Fruit fly (Drosophila melanogaster) whole organism, prepupa: Measurements from ENCODE around the gene CG12986.

Experiments
- Blimp-1 ChIP-seq: fragments of 200-800 bp; sonication (Bioruptor generic); optimal IDR thresholded peaks from 3 replicates; lab custom pipeline; 2017; ENCODE audit warnings: missing biosample characterization, missing genetic modification characterization, mild to moderate bottlenecking, moderate library complexity, missing genetic modification reagents
- CG10631 ChIP-seq: fragments of 200-800 bp; sonication (Bioruptor generic); optimal IDR thresholded peaks from 2 replicates; lab custom pipeline; 2016; ENCODE audit warnings: missing biosample characterization, missing genetic modification characterization
- CG11294 ChIP-seq: fragments of 200-800 bp; sonication (Bioruptor generic); IDR thresholded peaks from 2 replicates; pipeline ENCODE4 v1.3.6; 2022; ENCODE audit warnings: missing biosample characterization, missing genetic modification characterization
- CG11902 ChIP-seq: fragments of 200-800 bp; sonication (Bioruptor generic); optimal IDR thresholded peaks from 3 replicates; lab custom pipeline; 2016; ENCODE audit warnings: missing biosample characterization, missing genetic modification characterization
- CG1621 ChIP-seq: fragments of 200-800 bp; sonication (Bioruptor generic); optimal IDR thresholded peaks from 3 replicates; lab custom pipeline; 2018; ENCODE audit warnings: missing biosample characterization, mild to moderate bottlenecking, missing genetic modification characterization
- CG16779 ChIP-seq: fragments of 200-800 bp; sonication (Bioruptor generic); optimal IDR thresholded peaks from 3 replicates; lab custom pipeline; 2017; ENCODE audit warnings: missing biosample characterization, mild to moderate bottlenecking, missing genetic modification characterization
- CG3032 ChIP-seq: fragments of 200-800 bp; optimal IDR thresholded peaks from 2 replicates; lab custom pipeline; 2019; ENCODE audit warnings: missing biosample characterization, mild to moderate bottlenecking, missing genetic modification characterization, moderate library complexity
- CG32006 ChIP-seq: fragments of 200-800 bp; sonication (Bioruptor generic); optimal IDR thresholded peaks from 3 replicates; lab custom pipeline; 2017; ENCODE audit warnings: missing biosample characterization, mild to moderate bottlenecking, missing genetic modification characterization
- CG34406 ChIP-seq: fragments of 200-800 bp; sonication (Bioruptor generic); optimal IDR thresholded peaks from 3 replicates; lab custom pipeline; 2016; ENCODE audit warnings: missing biosample characterization, missing genetic modification characterization
- CG6163 ChIP-seq: fragments of 200-800 bp; sonication (Bioruptor generic); IDR thresholded peaks from 3 replicates; pipeline ENCODE4 v1.3.6; 2022; ENCODE audit warnings: missing biosample characterization, missing genetic modification characterization
- CG6808 ChIP-seq: fragments of 200-800 bp; sonication (Bioruptor generic); optimal IDR thresholded peaks from 3 replicates; lab custom pipeline; 2017; ENCODE audit warnings: missing biosample characterization, missing genetic modification characterization, mild to moderate bottlenecking, moderate library complexity, missing genetic modification reagents
- CG6854 ChIP-seq: fragments of 200-800 bp; sonication (Bioruptor generic); optimal IDR thresholded peaks from 2 replicates; lab custom pipeline; 2017; ENCODE audit warnings: missing biosample characterization, mild to moderate bottlenecking, missing genetic modification characterization
- CG7368 ChIP-seq: fragments of 200-800 bp; sonication (Bioruptor generic); optimal IDR thresholded peaks from 3 replicates; lab custom pipeline; 2016; ENCODE audit warnings: missing biosample characterization, missing genetic modification characterization
- CG8319 ChIP-seq: fragments of 200-800 bp; sonication (Bioruptor generic); optimal IDR thresholded peaks from 3 replicates; lab custom pipeline; 2016; ENCODE audit warnings: missing biosample characterization, missing genetic modification characterization
- CG8632 ChIP-seq: fragments of 200-800 bp; sonication (Bioruptor generic); optimal IDR thresholded peaks from 3 replicates; lab custom pipeline; 2016; ENCODE audit warnings: missing biosample characterization, missing genetic modification characterization
- CG9139 ChIP-seq: fragments of 200-800 bp; sonication (Bioruptor generic); optimal IDR thresholded peaks from 3 replicates; lab custom pipeline; 2017; ENCODE audit warnings: missing biosample characterization, mild to moderate bottlenecking, missing genetic modification characterization
- Eip75B ChIP-seq: fragments of 200-800 bp; sonication (Bioruptor generic); optimal IDR thresholded peaks from 3 replicates; lab custom pipeline; 2016; ENCODE audit warnings: missing biosample characterization, missing genetic modification characterization
- Eip78C ChIP-seq: fragments of 200-800 bp; sonication (Bioruptor generic); peaks from one replicate; lab custom pipeline; 2016; ENCODE audit warnings: missing biosample characterization, missing genetic modification characterization
- Ets96B ChIP-seq: fragments of 200-800 bp; optimal IDR thresholded peaks from 2 replicates; lab custom pipeline; 2019; ENCODE audit warnings: missing biosample characterization, mild to moderate bottlenecking, missing genetic modification characterization, moderate library complexity
- Gug ChIP-seq: fragments of 200-800 bp; sonication (Bioruptor generic); IDR thresholded peaks from 2 replicates; pipeline ENCODE4 v1.3.6; 2022; ENCODE audit warnings: missing biosample characterization, missing genetic modification characterization
- Hr38 ChIP-seq: sonication (Bioruptor generic); optimal IDR thresholded peaks from 2 replicates; lab custom pipeline; 2016; ENCODE audit warnings: missing biosample characterization, missing genetic modification characterization
- OdsH ChIP-seq: fragments of 200-800 bp; sonication (Bioruptor generic); optimal IDR thresholded peaks from 3 replicates; lab custom pipeline; 2016; ENCODE audit warnings: missing biosample characterization, missing genetic modification characterization
- Smox ChIP-seq: fragments of 200-800 bp; sonication (Bioruptor generic); optimal IDR thresholded peaks from 3 replicates; lab custom pipeline; 2016; ENCODE audit warnings: missing biosample characterization, missing genetic modification characterization
- Sox102F ChIP-seq: fragments of 200-800 bp; sonication (Bioruptor generic); optimal IDR thresholded peaks from 2 replicates; lab custom pipeline; 2016; ENCODE audit warnings: missing biosample characterization, mild to moderate bottlenecking, missing genetic modification characterization
- Sox14 ChIP-seq: fragments of 200-800 bp; sonication (Bioruptor generic); optimal IDR thresholded peaks from 3 replicates; lab custom pipeline; 2016; ENCODE audit warnings: missing biosample characterization, missing genetic modification characterization
- Sox15 ChIP-seq: fragments of 200-800 bp; sonication (Bioruptor generic); optimal IDR thresholded peaks from 3 replicates; lab custom pipeline; 2016; ENCODE audit warnings: missing biosample characterization, missing genetic modification characterization
- achi ChIP-seq: fragments of 200-800 bp; sonication (Bioruptor generic); optimal IDR thresholded peaks from 3 replicates; lab custom pipeline; 2016; ENCODE audit warnings: missing biosample characterization, missing genetic modification characterization
- cyc ChIP-seq: fragments of 200-800 bp; sonication (Bioruptor generic); optimal IDR thresholded peaks from 3 replicates; lab custom pipeline; 2016; ENCODE audit warnings: missing biosample characterization, missing genetic modification characterization
- dac ChIP-seq: fragments of 200-800 bp; sonication (Bioruptor generic); optimal IDR thresholded peaks from 2 replicates; lab custom pipeline; 2017; ENCODE audit warnings: missing biosample characterization, mild to moderate bottlenecking, missing genetic modification characterization
- dsx ChIP-seq: fragments of 200-800 bp; optimal IDR thresholded peaks from 3 replicates; lab custom pipeline; 2019; ENCODE audit warnings: missing biosample characterization, mild to moderate bottlenecking, missing genetic modification characterization, moderate library complexity; ENCODE audit not compliant: poor library complexity, severe bottlenecking
- eg ChIP-seq: fragments of 200-800 bp; sonication (Bioruptor generic); IDR thresholded peaks from 3 replicates; pipeline ENCODE4 v1.3.6; 2022; ENCODE audit warnings: missing biosample characterization, missing genetic modification characterization
- esn ChIP-seq: fragments of 200-800 bp; sonication (Bioruptor generic); optimal IDR thresholded peaks from 2 replicates; lab custom pipeline; 2016; ENCODE audit warnings: missing biosample characterization, mild to moderate bottlenecking, missing genetic modification characterization, moderate library complexity
- fd59A ChIP-seq: fragments of 200-800 bp; sonication (Bioruptor generic); optimal IDR thresholded peaks from 2 replicates; lab custom pipeline; 2017; ENCODE audit warnings: missing biosample characterization, mild to moderate bottlenecking, missing genetic modification characterization, missing genetic modification reagents
- fd85E ChIP-seq: fragments of 200-800 bp; sonication (Bioruptor generic); optimal IDR thresholded peaks from 3 replicates; lab custom pipeline; 2016; ENCODE audit warnings: missing biosample characterization, missing genetic modification characterization
- fkh ChIP-seq: fragments of 200-800 bp; sonication (Bioruptor generic); optimal IDR thresholded peaks from 3 replicates; lab custom pipeline; 2017; ENCODE audit warnings: missing biosample characterization, mild to moderate bottlenecking, missing genetic modification characterization, moderate library complexity
- lz ChIP-seq: fragments of 200-800 bp; sonication (Bioruptor generic); optimal IDR thresholded peaks from 3 replicates; lab custom pipeline; 2016; ENCODE audit warnings: missing biosample characterization, missing genetic modification characterization
- net ChIP-seq: fragments of 200-800 bp; sonication (Bioruptor generic); optimal IDR thresholded peaks from 3 replicates; lab custom pipeline; 2016; ENCODE audit warnings: missing biosample characterization, missing genetic modification characterization
- pdm3 ChIP-seq: fragments of 200-800 bp; sonication (Bioruptor generic); optimal IDR thresholded peaks from 3 replicates; lab custom pipeline; 2016; ENCODE audit warnings: missing biosample characterization, missing genetic modification characterization
- salr ChIP-seq, 2 experiments: fragments of 200-800 bp; sonication (Bioruptor generic); optimal IDR thresholded peaks; 3 replicates each; lab custom pipeline; 2016 to 2018; ENCODE audit warnings: missing biosample characterization in 2 of 2, missing genetic modification characterization in 2 of 2, mild to moderate bottlenecking in 1 of 2
- spab ChIP-seq: fragments of 200-800 bp; sonication (Bioruptor generic); optimal IDR thresholded peaks from 2 replicates; lab custom pipeline; 2017; ENCODE audit warnings: missing biosample characterization, mild to moderate bottlenecking, missing genetic modification characterization, missing genetic modification reagents
- ss ChIP-seq, 2 experiments: fragments of 200-800 bp; sonication (Bioruptor generic); optimal IDR thresholded peaks; 2 replicates in 1 of 2; 3 replicates in 1 of 2; lab custom pipeline; 2017 to 2018; ENCODE audit warnings: mild to moderate bottlenecking in 2 of 2, missing biosample characterization in 2 of 2, missing genetic modification characterization in 2 of 2, moderate library complexity in 1 of 2
- svp ChIP-seq: fragments of 200-800 bp; sonication (Bioruptor generic); peaks from one replicate; lab custom pipeline; 2016; ENCODE audit warnings: missing biosample characterization, missing genetic modification characterization
- topi ChIP-seq: fragments of 200-800 bp; sonication (Bioruptor generic); optimal IDR thresholded peaks from 3 replicates; lab custom pipeline; 2016; ENCODE audit warnings: missing biosample characterization, missing genetic modification characterization
- vri ChIP-seq: fragments of 200-800 bp; sonication (Bioruptor generic); optimal IDR thresholded peaks from 3 replicates; lab custom pipeline; 2016; ENCODE audit warnings: missing biosample characterization, mild to moderate bottlenecking, missing genetic modification characterization

CG12986 gene

DNA sequence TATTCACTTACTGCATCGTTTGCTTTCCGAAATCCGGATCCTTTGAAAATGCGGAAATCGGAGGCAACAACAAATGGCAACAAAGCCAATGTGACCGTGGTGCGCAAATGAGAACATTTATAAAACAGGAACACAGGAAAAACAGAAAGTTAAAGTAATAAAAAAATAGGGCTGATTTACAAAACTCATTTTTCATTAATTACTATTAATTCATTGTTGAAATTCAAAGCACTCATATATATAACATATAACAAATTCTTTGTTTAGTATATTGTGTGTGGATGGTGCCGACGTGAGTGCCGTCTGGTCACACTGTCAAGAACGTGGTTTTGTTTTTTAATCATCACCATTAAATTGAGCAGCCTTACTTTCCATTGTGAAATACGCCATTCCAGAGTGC lies 41.2 kb upstream of the CG12986 start, which contains the start of the genes Arp8 and CG6769 (continued):
- no peak for TF ChIP-seq CG10631 (GFP tag; lab: Kevin White, UChicago)
- TF ChIP-seq Smox: peak; percentile 32
- TF ChIP-seq CG11902: no peak
- TF ChIP-seq CG32006 (GFP tag; lab: Kevin White, UChicago): no peak
- TF ChIP-seq fkh (GFP tag; lab: Kevin White, UChicago): no peak
- TF ChIP-seq Gug (GFP tag; lab: Robert Waterston, UW): no peak
- TF ChIP-seq CG34406 (GFP tag; lab: Kevin White, UChicago): no peak
- no peak for TF ChIP-seq CG9139
- TF ChIP-seq achi: peak; percentile 6
- TF ChIP-seq CG6163 (GFP tag; lab: Robert Waterston, UW): no peak

DNA sequence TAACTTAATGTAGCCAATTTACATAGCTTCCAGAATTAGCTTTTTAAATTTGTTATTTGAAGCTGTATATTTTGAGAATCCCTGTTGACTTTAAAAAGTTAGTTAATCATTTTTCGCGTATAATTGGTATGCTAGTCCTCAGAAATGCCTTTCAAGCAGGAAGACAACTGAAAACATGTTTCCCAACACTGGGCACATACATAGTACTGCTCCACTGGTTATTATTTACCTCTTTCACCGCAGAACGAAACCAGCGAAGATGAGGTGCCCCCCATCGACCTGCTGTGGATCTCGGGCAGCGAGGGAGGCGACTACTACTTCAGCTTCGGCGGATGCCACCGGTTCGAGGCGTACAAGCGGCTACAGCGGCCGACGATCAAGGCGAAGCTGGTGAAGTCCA lies 38.3 kb upstream of the CG12986 start:
- TF ChIP-seq net (GFP tag; lab: Kevin White, UChicago) (no peak), cyc (GFP tag; lab: Kevin White, UChicago) (no peak), fd85E (GFP tag; lab: Kevin White, UChicago) (no peak), svp (GFP tag; lab: Kevin White, UChicago) (peak; percentile 40), dsx (peak; percentile 22), Eip78C (GFP tag; lab: Kevin White, UChicago) (peak; percentile 56)

DNA sequence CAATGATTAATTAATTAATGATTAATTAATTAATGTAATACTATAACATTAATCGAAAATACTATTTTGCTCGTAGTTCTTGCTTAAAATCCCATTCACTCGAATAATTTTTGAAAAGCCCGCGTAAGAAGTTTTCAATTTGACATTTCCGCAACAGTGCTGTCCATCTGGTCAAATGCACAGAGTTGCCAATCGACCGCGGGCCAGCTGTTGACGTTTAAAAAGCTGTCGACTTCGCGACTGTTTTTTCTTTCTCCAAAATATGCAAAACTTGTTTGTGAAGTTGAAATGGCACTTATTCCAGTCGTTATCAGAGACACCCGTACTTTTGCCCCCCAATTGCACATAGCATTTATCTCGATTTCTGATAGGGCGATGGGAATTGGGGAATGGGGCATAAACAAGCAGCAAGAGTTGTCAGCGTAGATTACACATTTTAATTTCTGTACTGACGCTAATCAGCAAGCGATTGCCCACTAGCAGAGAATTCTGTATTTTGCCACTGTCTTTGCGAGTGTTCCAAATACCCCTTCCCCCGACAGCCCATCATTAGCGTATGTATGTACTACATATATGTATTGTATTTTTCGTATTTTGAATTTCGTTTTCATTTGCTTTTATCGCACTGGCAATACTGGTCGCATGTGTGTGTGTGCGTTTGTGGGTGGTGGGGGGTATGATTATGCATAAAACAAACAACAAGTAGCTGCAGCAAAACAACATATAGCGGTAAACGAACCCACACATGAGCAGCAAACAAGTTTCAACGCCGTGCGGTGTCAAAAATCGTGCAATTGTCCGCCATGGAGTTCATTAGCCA lies 37.2 kb upstream of the CG12986 start, which contains the start of gene Srx:
Srx (plus strand) TSS at position 517 of the 820 bp plus-strand sequence.
- TF ChIP-seq CG6854 (GFP tag; lab: Kevin White, UChicago) (no peak), Sox14 (peak; percentile 23), Blimp-1 (peak; percentile 76), dac (peak; percentile 7), CG6163 (GFP tag; lab: Robert Waterston, UW) (0 out of 3 replicates have a peak, but pooled peaks have one; percentile 38), svp (GFP tag; lab: Kevin White, UChicago) (no peak), vri (GFP tag; lab: Kevin White, UChicago) (peak; percentile 79), net (GFP tag; lab: Kevin White, UChicago) (peak; percentile 28), topi (peak; percentile 21), Sox102F (no peak), fd85E (GFP tag; lab: Kevin White, UChicago) (no peak), CG3032 (peak; percentile 19), OdsH (GFP tag; lab: Kevin White, UChicago) (no peak), cyc (GFP tag; lab: Kevin White, UChicago) (no peak), fd59A (GFP tag; lab: Kevin White, UChicago) (no peak), dsx (peak; percentile 18), ss (GFP tag; optimal IDR thresholded peaks at IDR 0.05; lab: Kevin White, UChicago) (peak in 1 of 2 experiments; percentile 52), eg (GFP tag; lab: Robert Waterston, UW) (peak; percentile 66), Smox (no peak), salr (GFP tag; optimal IDR thresholded peaks at IDR 0.05; lab: Kevin White, UChicago) (no peak), CG16779 (tag; lab: Kevin White, UChicago) (no peak), achi (peak; percentile 99), CG7368 (no peak), CG6808 (peak; percentile 60), pdm3 (GFP tag; lab: Kevin White, UChicago) (no peak), Ets96B (tag; lab: Kevin White, UChicago) (peak; percentile 23), CG10631 (GFP tag; lab: Kevin White, UChicago) (no peak), spab (no peak), CG1621 (tag; lab: Kevin White, UChicago) (no peak), CG9139 (no peak), lz (GFP tag; lab: Kevin White, UChicago) (no peak), esn (peak; percentile 50), CG8632 (GFP tag; lab: Kevin White, UChicago) (peak; percentile 39), CG11902 (no peak), Sox15 (GFP tag; lab: Kevin White, UChicago) (peak; percentile 30), Eip75B (GFP tag; lab: Kevin White, UChicago) (no peak), CG32006 (GFP tag; lab: Kevin White, UChicago) (no peak), CG34406 (GFP tag; lab: Kevin White, UChicago) (no peak), CG8319 (GFP tag; lab: Kevin White, UChicago) (no peak), CG11294 (GFP tag; lab: Robert Waterston, UW) (no peak), Hr38 (GFP tag; lab: Kevin White, UChicago) (no peak)
